Worm (Caenorhabditis elegans) whole organism, young adult: Measurements from ENCODE around the gene nhr-282.
"Not testable (repeated sequence)": the region's sequence is repeated elsewhere in the genome, so short reads cannot be mapped to it uniquely, and the experiment has no call there.

Experiments used
- B0261.1 ChIP-seq: sonication (generic microtip); optimal IDR thresholded peaks from 2 replicates; lab custom pipeline; 2016; ENCODE audit warnings: mild to moderate bottlenecking, missing genetic modification characterization, moderate library complexity, missing compliant biosample characterization
- B0336.3 ChIP-seq: fragments of 200-800 bp; sonication (Bioruptor generic); IDR thresholded peaks from 2 replicates; pipeline ENCODE4 v1.3.6; 2022; ENCODE audit warnings: missing genetic modification characterization, missing compliant biosample characterization
- D2030.7 ChIP-seq: fragments of 200-800 bp; sonication (Bioruptor generic); IDR thresholded peaks from 2 replicates; pipeline ENCODE4 v1.3.6; 2022; ENCODE audit warnings: missing genetic modification reagents, missing genetic modification characterization, missing compliant biosample characterization
- F23B12.7 ChIP-seq: sonication (generic microtip); optimal IDR thresholded peaks from 2 replicates; lab custom pipeline; 2017; ENCODE audit warnings: missing genetic modification characterization, mild to moderate bottlenecking, missing compliant biosample characterization, antibody characterized with exemption, moderate library complexity; ENCODE audit not compliant: insufficient read depth
- F37B4.10 ChIP-seq: fragments of 200-800 bp; sonication (Bioruptor generic); IDR thresholded peaks from 2 replicates; pipeline ENCODE4 v1.3.6; 2022; ENCODE audit warnings: missing genetic modification characterization, missing compliant biosample characterization
- F39B2.1 ChIP-seq: fragments of 200-800 bp; sonication (Bioruptor generic); IDR thresholded peaks from 2 replicates; pipeline ENCODE4 v1.3.6; 2022; ENCODE audit warnings: missing genetic modification reagents, missing genetic modification characterization, missing compliant biosample characterization
- K11D2.4 ChIP-seq: fragments of 200-800 bp; sonication (Bioruptor generic); IDR thresholded peaks from 2 replicates; pipeline ENCODE4 v1.3.6; 2022; ENCODE audit warnings: missing genetic modification reagents, missing genetic modification characterization, missing compliant biosample characterization
- T07F8.4 ChIP-seq: sonication (generic microtip); optimal IDR thresholded peaks from 2 replicates; lab custom pipeline; 2016; ENCODE audit warnings: mild to moderate bottlenecking, missing genetic modification characterization, moderate library complexity, missing compliant biosample characterization
- Y53F4B.3 ChIP-seq: fragments of 200-800 bp; sonication (Bioruptor generic); IDR thresholded peaks from 2 replicates; pipeline ENCODE4 v1.3.6; 2022; ENCODE audit warnings: missing genetic modification reagents, missing genetic modification characterization, missing compliant biosample characterization
- Y56A3A.18 ChIP-seq: fragments of 200-800 bp; sonication (Bioruptor generic); IDR thresholded peaks from 2 replicates; pipeline ENCODE4 v1.3.6; 2022; ENCODE audit warnings: missing genetic modification reagents, missing genetic modification characterization, missing compliant biosample characterization
- Y95B8A.8 ChIP-seq: fragments of 200-800 bp; sonication (Bioruptor generic); IDR thresholded peaks from 2 replicates; pipeline ENCODE4 v1.3.6; 2022; ENCODE audit warnings: missing genetic modification reagents, missing genetic modification characterization, missing compliant biosample characterization
- aptf-3 ChIP-seq: fragments of 200-800 bp; sonication (Bioruptor generic); IDR thresholded peaks from 2 replicates; pipeline ENCODE4 v1.3.6; 2022; ENCODE audit warnings: missing genetic modification characterization, missing compliant biosample characterization
- attf-6 ChIP-seq: fragments of 200-800 bp; sonication (Bioruptor generic); IDR thresholded peaks from 2 replicates; pipeline ENCODE4 v1.3.6; 2022; ENCODE audit warnings: missing genetic modification reagents, missing genetic modification characterization, missing compliant biosample characterization
- bed-1 ChIP-seq: fragments of 200-800 bp; sonication (Bioruptor generic); IDR thresholded peaks from 2 replicates; pipeline ENCODE4 v1.3.6; 2022; ENCODE audit warnings: missing genetic modification reagents, missing genetic modification characterization, missing compliant biosample characterization
- bed-2 ChIP-seq: fragments of 200-800 bp; sonication (Bioruptor generic); IDR thresholded peaks from 2 replicates; pipeline ENCODE4 v1.3.6; 2022; ENCODE audit warnings: missing genetic modification reagents, missing genetic modification characterization, missing compliant biosample characterization
- ceh-100 ChIP-seq: fragments of 200-800 bp; sonication (Bioruptor generic); IDR thresholded peaks from 2 replicates; pipeline ENCODE4 v1.3.6; 2022; ENCODE audit warnings: missing genetic modification reagents, missing genetic modification characterization, missing compliant biosample characterization
- ceh-40 ChIP-seq: fragments of 200-800 bp; sonication (Bioruptor generic); IDR thresholded peaks from 2 replicates; pipeline ENCODE4 v1.3.6; 2022; ENCODE audit warnings: missing genetic modification characterization, missing compliant biosample characterization
- ceh-91 ChIP-seq: fragments of 200-800 bp; sonication (Bioruptor generic); IDR thresholded peaks from 2 replicates; pipeline ENCODE4 v1.3.6; 2022; ENCODE audit warnings: missing genetic modification reagents, missing genetic modification characterization, missing compliant biosample characterization
- dox-1 ChIP-seq: fragments of 200-800 bp; sonication (Bioruptor generic); IDR thresholded peaks from 2 replicates; pipeline ENCODE4 v1.3.6; 2022; ENCODE audit warnings: missing genetic modification reagents, missing genetic modification characterization, missing compliant biosample characterization
- efl-1 ChIP-seq: fragments of 150-350 bp; optimal IDR thresholded peaks from 2 replicates; lab custom pipeline; 2014; ENCODE audit warnings: missing biosample characterization, missing genetic modification reagents, missing genetic modification characterization
- egl-44 ChIP-seq: fragments of 200-800 bp; sonication (Bioruptor generic); IDR thresholded peaks from 2 replicates; pipeline ENCODE4 v1.3.6; 2022; ENCODE audit warnings: missing genetic modification reagents, missing genetic modification characterization, missing compliant biosample characterization
- egrh-3 ChIP-seq: fragments of 200-800 bp; sonication (Bioruptor generic); IDR thresholded peaks from 2 replicates; pipeline ENCODE4 v1.3.6; 2022; ENCODE audit warnings: missing genetic modification reagents, missing genetic modification characterization, missing compliant biosample characterization
- ekl-4 ChIP-seq: fragments of 200-800 bp; sonication (Bioruptor generic); IDR thresholded peaks from 2 replicates; pipeline ENCODE4 v1.3.6; 2022; ENCODE audit warnings: missing genetic modification reagents, missing genetic modification characterization, missing compliant biosample characterization
- him-1 ChIP-seq: sonication (generic microtip); optimal IDR thresholded peaks from 2 replicates; lab custom pipeline; 2016; ENCODE audit warnings: missing genotype, missing genetic modification reagents, missing genetic modification characterization, missing compliant biosample characterization
- hmg-1.2 ChIP-seq: fragments of 200-800 bp; sonication (Bioruptor generic); IDR thresholded peaks from 2 replicates; pipeline ENCODE4 v1.3.6; 2022; ENCODE audit warnings: missing genetic modification reagents, missing genetic modification characterization, missing compliant biosample characterization
- hmg-20 ChIP-seq: fragments of 200-800 bp; sonication (Bioruptor generic); IDR thresholded peaks from 2 replicates; pipeline ENCODE4 v1.3.6; 2022; ENCODE audit warnings: missing genetic modification reagents, missing genetic modification characterization, missing compliant biosample characterization
- hrde-1 ChIP-seq: sonication (generic microtip); optimal IDR thresholded peaks from 2 replicates; lab custom pipeline; 2016; ENCODE audit warnings: missing genetic modification characterization, mild to moderate bottlenecking, missing compliant biosample characterization, moderate library complexity, missing genotype, missing genetic modification reagents, borderline replicate concordance
- hsf-1 ChIP-seq: fragments of 200-800 bp; sonication (Bioruptor generic); IDR thresholded peaks from 2 replicates; pipeline ENCODE4 v1.3.6; 2022; ENCODE audit warnings: missing genetic modification reagents, missing genetic modification characterization, missing compliant biosample characterization
- lin-26 ChIP-seq: fragments of 200-800 bp; sonication (Bioruptor generic); IDR thresholded peaks from 2 replicates; pipeline ENCODE4 v1.3.6; 2022; ENCODE audit warnings: missing genetic modification reagents, missing genetic modification characterization, missing compliant biosample characterization
- lin-54 ChIP-seq: fragments of 200-800 bp; sonication (Bioruptor generic); optimal IDR thresholded peaks from 2 replicates; lab custom pipeline; 2018; ENCODE audit warnings: mild to moderate bottlenecking, missing genetic modification characterization, missing compliant biosample characterization
- lir-1 ChIP-seq: fragments of 200-800 bp; sonication (Bioruptor generic); conservative IDR thresholded peaks from 2 replicates; pipeline ENCODE4 v1.3.6; 2022; ENCODE audit warnings: missing genetic modification reagents, missing genetic modification characterization, missing compliant biosample characterization
- madf-3 ChIP-seq: fragments of 200-800 bp; sonication (Bioruptor generic); IDR thresholded peaks from 2 replicates; pipeline ENCODE4 v1.3.6; 2022; ENCODE audit warnings: missing genetic modification reagents, missing genetic modification characterization, missing compliant biosample characterization
- madf-6 ChIP-seq: fragments of 200-800 bp; sonication (Bioruptor generic); IDR thresholded peaks from 2 replicates; pipeline ENCODE4 v1.3.6; 2022; ENCODE audit warnings: missing genetic modification reagents, missing genetic modification characterization, missing compliant biosample characterization
- madf-8 ChIP-seq: fragments of 200-800 bp; sonication (Bioruptor generic); conservative IDR thresholded peaks from 2 replicates; pipeline ENCODE4 v1.3.6; 2022; ENCODE audit warnings: missing genetic modification reagents, missing genetic modification characterization, missing compliant biosample characterization
- mcd-1 ChIP-seq: fragments of 200-800 bp; sonication (Bioruptor generic); IDR thresholded peaks from 2 replicates; pipeline ENCODE4 v1.3.6; 2022; ENCODE audit warnings: missing genetic modification reagents, missing genetic modification characterization, missing compliant biosample characterization
- rpc-1 ChIP-seq, 2 experiments: fragments of 150-350 bp in 1 of 2; sonication (generic microtip) in 1 of 2; optimal IDR thresholded peaks; 2 replicates each; lab custom pipeline; 2014 to 2018; ENCODE audit warnings: missing biosample characterization in 1 of 2, missing genetic modification characterization in 1 of 2, missing genetic modification reagents in 1 of 2, missing genotype in 1 of 2
- sea-2 ChIP-seq: fragments of 200-800 bp; sonication (Bioruptor generic); IDR thresholded peaks from 2 replicates; pipeline ENCODE4 v1.3.6; 2022; ENCODE audit warnings: missing genetic modification characterization, missing compliant biosample characterization
- tlf-1 ChIP-seq: fragments of 200-800 bp; sonication (Bioruptor generic); optimal IDR thresholded peaks from 2 replicates; lab custom pipeline; 2018; ENCODE audit warnings: mild to moderate bottlenecking, missing genetic modification characterization, missing compliant biosample characterization
- unc-130 ChIP-seq: sonication (generic microtip); optimal IDR thresholded peaks from 2 replicates; lab custom pipeline; 2016; ENCODE audit warnings: missing genetic modification reagents, missing genetic modification characterization, missing compliant biosample characterization
- zfh-2 ChIP-seq: fragments of 200-800 bp; sonication (Bioruptor generic); conservative IDR thresholded peaks from 2 replicates; pipeline ENCODE4 v1.3.6; 2022; ENCODE audit warnings: missing genetic modification reagents, missing genetic modification characterization, missing compliant biosample characterization
- ztf-18 ChIP-seq: sonication (generic microtip); optimal IDR thresholded peaks from 2 replicates; lab custom pipeline; 2016; ENCODE audit warnings: missing genotype, mild to moderate bottlenecking, missing genetic modification characterization, missing compliant biosample characterization
- ztf-25 ChIP-seq: fragments of 200-800 bp; sonication (Bioruptor generic); IDR thresholded peaks from 2 replicates; pipeline ENCODE4 v1.3.6; 2022; ENCODE audit warnings: missing genetic modification reagents, missing genetic modification characterization, missing compliant biosample characterization
- ztf-28 ChIP-seq: fragments of 200-800 bp; sonication (Bioruptor generic); IDR thresholded peaks from 2 replicates; pipeline ENCODE4 v1.3.6; 2022; ENCODE audit warnings: missing genetic modification reagents, missing genetic modification characterization, missing compliant biosample characterization

Gene nhr-282

ce11 chrV:15767385-15767784 lies 44.7 kb upstream of the nhr-282 start (continued):
- TF ChIP-seq F37B4.10 (peak; percentile 89; the same call in 1 of the 2 replicates), lin-26 (GFP tag; lab: Robert Waterston, UW) (peak; percentile 99), B0261.1 (tag; lab: Kevin White, UChicago) (peak; percentile 60), ztf-25 (peak; percentile 72; the same call in 1 of the 2 replicates), madf-8 (GFP tag; lab: Robert Waterston, UW) (peak; percentile 39), hrde-1 (peak; percentile 17), lin-54 (GFP tag; lab: Kevin White, UChicago) (peak; percentile 52), rpc-1 (tag; optimal IDR thresholded peaks at IDR 0.05; lab: Kevin White, UChicago) (peak; percentile 61), B0336.3 (GFP tag; lab: Robert Waterston, UW) (0 out of 2 replicates have a peak, but pooled peaks have one; percentile 30), mcd-1 (GFP tag; lab: Robert Waterston, UW) (peak; percentile 79), ztf-18 (peak; percentile 80), hmg-20 (GFP tag; lab: Robert Waterston, UW) (peak; percentile 75), ceh-91 (GFP tag; lab: Robert Waterston, UW) (0 out of 2 replicates have a peak, but pooled peaks have one; percentile 19), aptf-3 (GFP tag; lab: Robert Waterston, UW) (peak; percentile 95; the same call in 1 of the 2 replicates), Y95B8A.8 (peak; percentile 69; the same call in 1 of the 2 replicates), bed-2 (GFP tag; lab: Robert Waterston, UW) (peak; percentile 85), ceh-40 (0 out of 2 replicates have a peak, but pooled peaks have one; percentile 40), bed-1 (peak; percentile 84; the same call in 1 of the 2 replicates), hmg-1.2 (GFP tag; lab: Robert Waterston, UW) (peak; percentile 65), egrh-3 (GFP tag; lab: Robert Waterston, UW) (peak; percentile 41; the same call in 1 of the 2 replicates), attf-6 (GFP tag; lab: Robert Waterston, UW) (peak; percentile 89), dox-1 (GFP tag; lab: Robert Waterston, UW) (peak; percentile 83), Y53F4B.3 (peak; percentile 76), ceh-100 (GFP tag; lab: Robert Waterston, UW) (peak; percentile 74), egl-44 (GFP tag; lab: Robert Waterston, UW) (peak; percentile 95), Y56A3A.18 (GFP tag; lab: Robert Waterston, UW) (peak; percentile 66), madf-3 (GFP tag; lab: Robert Waterston, UW) (peak; percentile 81), sea-2 (0 out of 2 replicates have a peak, but pooled peaks have one; percentile 60), F39B2.1 (GFP tag; lab: Robert Waterston, UW) (peak; percentile 74), hsf-1 (GFP tag; lab: Robert Waterston, UW) (peak; percentile 69), ztf-28 (peak; percentile 77; the same call in 1 of the 2 replicates), lir-1 (0 out of 2 replicates have a peak, but pooled peaks have one; percentile 37), ekl-4 (GFP tag; lab: Robert Waterston, UW) (peak; percentile 85)
- TF ChIP-seq rpc-1 (optimal IDR thresholded peaks at IDR 0.05; lab: Kevin White, UChicago): not testable (repeated sequence)

- TF ChIP-seq madf-6 (GFP tag; lab: Robert Waterston, UW) (peak; percentile 38; the same call in 1 of the 2 replicates), tlf-1 (no peak), zfh-2 (GFP tag; lab: Robert Waterston, UW) (no peak), D2030.7 (GFP tag; lab: Robert Waterston, UW) (peak; percentile 46; the same call in 1 of the 2 replicates), F23B12.7 (tag; lab: Kevin White, UChicago) (no peak), ceh-91 (GFP tag; lab: Robert Waterston, UW) (peak; percentile 29; the same call in 1 of the 2 replicates), ztf-18 (peak; percentile 35), him-1 (tag; lab: Kevin White, UChicago) (no peak), T07F8.4 (tag; lab: Kevin White, UChicago) (no peak), mcd-1 (GFP tag; lab: Robert Waterston, UW) (peak; percentile 36; the same call in 1 of the 2 replicates), ceh-100 (GFP tag; lab: Robert Waterston, UW) (peak; percentile 85), efl-1 (GFP tag; lab: Kevin White, UChicago) (peak; percentile 45), K11D2.4 (GFP tag; lab: Robert Waterston, UW) (no peak), unc-130 (GFP tag; lab: Kevin White, UChicago) (no peak)
These were observed 43.0 kb upstream of the nhr-282 start, which contains the start of gene F57A10.4 for ce11 chrV:15769072-15769471. TSS of gene F57A10.4 (plus strand) at chrV:15769438.
